Worm (Caenorhabditis elegans): ENCODE data around the gene prx-14.

- TF ChIP-seq cog-1 (tag; optimal IDR thresholded peaks at IDR 0.05) (no peak), ref-1 (GFP tag; conservative IDR thresholded peaks at IDR 0.05) (no peak)
Observed at ce11 chrIV:11142314-11143227, 40.4 kb upstream of the prx-14 start, which contains the start of gene skih-2.
